Fruit fly (Drosophila melanogaster) whole organism, embryonic: ENCODE measurements around the gene CG7069.

ENCODE experiments used
- Atf-2 ChIP-seq: fragments of 200-800 bp; sonication (Bioruptor generic); optimal IDR thresholded peaks from 2 replicates; lab custom pipeline; 2016; ENCODE audit warnings: missing biosample characterization, missing genetic modification characterization
- BEAF-32 ChIP-seq: fragments of 200-800 bp; sonication (Bioruptor generic); optimal IDR thresholded peaks from 3 replicates; lab custom pipeline; 2017; ENCODE audit warnings: missing biosample characterization, missing genetic modification characterization, mild to moderate bottlenecking, moderate library complexity, missing genetic modification reagents
- Bdp1 ChIP-seq: fragments of 200-800 bp; sonication (Bioruptor generic); optimal IDR thresholded peaks from 3 replicates; lab custom pipeline; 2016; ENCODE audit warnings: missing biosample characterization, missing genetic modification characterization
- CG10543 ChIP-seq: fragments of 200-800 bp; sonication (Bioruptor generic); optimal IDR thresholded peaks from 3 replicates; lab custom pipeline; 2017; ENCODE audit warnings: missing biosample characterization, mild to moderate bottlenecking, missing genetic modification characterization, moderate library complexity
- CG12071 ChIP-seq: fragments of 200-800 bp; sonication (Bioruptor generic); optimal IDR thresholded peaks from 3 replicates; lab custom pipeline; 2018; ENCODE audit warnings: missing biosample characterization, mild to moderate bottlenecking, missing genetic modification characterization
- CG13775 ChIP-seq: fragments of 200-800 bp; sonication (Bioruptor generic); optimal IDR thresholded peaks from 3 replicates; lab custom pipeline; 2017; ENCODE audit warnings: missing biosample characterization, mild to moderate bottlenecking, missing genetic modification characterization
- CG14050 ChIP-seq: fragments of 200-800 bp; sonication (Bioruptor generic); IDR thresholded peaks from 3 replicates; pipeline ENCODE4 v1.3.6; 2022; ENCODE audit warnings: missing biosample characterization, missing genetic modification characterization
- CG14710 ChIP-seq: fragments of 200-800 bp; sonication (Bioruptor generic); optimal IDR thresholded peaks from 3 replicates; lab custom pipeline; 2019; ENCODE audit warnings: missing biosample characterization, mild to moderate bottlenecking, missing genetic modification characterization, moderate library complexity
- CG14860 ChIP-seq: fragments of 200-800 bp; sonication (Bioruptor generic); IDR thresholded peaks from 3 replicates; pipeline ENCODE4 v1.3.6; 2022; ENCODE audit warnings: missing biosample characterization, missing genetic modification characterization; ENCODE audit not compliant: partially characterized antibody
- CG14965 ChIP-seq: fragments of 200-800 bp; sonication (Bioruptor generic); optimal IDR thresholded peaks from 2 replicates; lab custom pipeline; 2016; ENCODE audit warnings: missing biosample characterization, missing genetic modification characterization, borderline replicate concordance
- CG1647 ChIP-seq: fragments of 200-800 bp; sonication (Bioruptor generic); optimal IDR thresholded peaks from 3 replicates; lab custom pipeline; 2016; ENCODE audit warnings: missing biosample characterization, missing genetic modification characterization
- CG17912 ChIP-seq: fragments of 200-800 bp; sonication (Bioruptor generic); optimal IDR thresholded peaks from 2 replicates; lab custom pipeline; 2018; ENCODE audit warnings: missing biosample characterization, mild to moderate bottlenecking, missing genetic modification characterization
- CG1832 ChIP-seq: fragments of 200-800 bp; sonication (Bioruptor generic); optimal IDR thresholded peaks from 2 replicates; lab custom pipeline; 2017; ENCODE audit warnings: missing biosample characterization, mild to moderate bottlenecking, missing genetic modification characterization, inconsistent platforms
- CG31441 ChIP-seq: fragments of 200-800 bp; sonication (Bioruptor generic); IDR thresholded peaks from 2 replicates; pipeline ENCODE4 v1.3.6; 2022; ENCODE audit warnings: missing biosample characterization, missing genetic modification characterization
- CG34376 ChIP-seq: fragments of 200-800 bp; sonication (Bioruptor generic); optimal IDR thresholded peaks from 2 replicates; lab custom pipeline; 2018; ENCODE audit warnings: missing biosample characterization, mild to moderate bottlenecking, missing genetic modification characterization
- CG8478 ChIP-seq: fragments of >200 bp; optimal IDR thresholded peaks from 2 replicates; lab custom pipeline; 2018
- CTCF ChIP-seq: fragments of 200-800 bp; sonication (Bioruptor generic); optimal IDR thresholded peaks from 2 replicates; lab custom pipeline; 2017; ENCODE audit warnings: missing biosample characterization, mild to moderate bottlenecking, missing genetic modification characterization, moderate library complexity
- CoRest ChIP-seq: fragments of 200-800 bp; sonication (Bioruptor generic); optimal IDR thresholded peaks from 3 replicates; lab custom pipeline; 2018; ENCODE audit warnings: missing biosample characterization, mild to moderate bottlenecking, missing genetic modification characterization, moderate library complexity
- Dll ChIP-seq: fragments of 200-800 bp; sonication (Bioruptor generic); IDR thresholded peaks from 4 replicates; pipeline ENCODE4 v1.3.6; 2022; ENCODE audit warnings: missing biosample characterization, missing genetic modification characterization; ENCODE audit not compliant: partially characterized antibody
- Doc3 ChIP-seq: fragments of 200-800 bp; sonication (Bioruptor generic); IDR thresholded peaks from 3 replicates; pipeline ENCODE4 v1.3.6; 2022; ENCODE audit warnings: missing biosample characterization, missing genetic modification characterization; ENCODE audit not compliant: partially characterized antibody
- ERR ChIP-seq: fragments of 200-800 bp; sonication (Bioruptor generic); optimal IDR thresholded peaks from 2 replicates; lab custom pipeline; 2016; ENCODE audit warnings: missing biosample characterization, missing genetic modification characterization
- HLH4C ChIP-seq: fragments of 200-800 bp; sonication (Bioruptor generic); IDR thresholded peaks from 3 replicates; pipeline ENCODE4 v1.3.6; 2022; ENCODE audit warnings: missing biosample characterization, missing genetic modification characterization; ENCODE audit not compliant: partially characterized antibody
- Med ChIP-seq: fragments of 200-800 bp; sonication (Bioruptor generic); peaks from one replicate; lab custom pipeline; 2016; ENCODE audit warnings: missing biosample characterization, missing genetic modification characterization, mild to moderate bottlenecking, inconsistent platforms, moderate library complexity
- Nf-YC ChIP-seq: fragments of 200-800 bp; optimal IDR thresholded peaks from 3 replicates; lab custom pipeline; 2019; ENCODE audit warnings: missing biosample characterization, mild to moderate bottlenecking, missing genetic modification characterization, moderate library complexity
- Pdp1 ChIP-seq, 2 experiments: fragments of 200-800 bp; sonication (Bioruptor generic); optimal IDR thresholded peaks; 3 replicates each; lab custom pipeline; 2016; ENCODE audit warnings: missing biosample characterization in 2 of 2, missing genetic modification characterization in 2 of 2, mild to moderate bottlenecking in 1 of 2, moderate library complexity in 1 of 2
- Ptx1 ChIP-seq: fragments of 200-800 bp; sonication (Bioruptor generic); IDR thresholded peaks from 2 replicates; pipeline ENCODE4 v1.3.6; 2022; ENCODE audit warnings: missing biosample characterization, missing genetic modification characterization
- Scr ChIP-seq: fragments of 200-800 bp; sonication (Bioruptor generic); IDR thresholded peaks from 2 replicates; pipeline ENCODE4 v1.3.6; 2022; ENCODE audit warnings: missing biosample characterization, missing genetic modification characterization; ENCODE audit not compliant: partially characterized antibody
- Sry-β ChIP-seq: fragments of 200-800 bp; sonication (Bioruptor generic); optimal IDR thresholded peaks from 2 replicates; lab custom pipeline; 2018; ENCODE audit warnings: missing biosample characterization, mild to moderate bottlenecking, missing genetic modification characterization, moderate library complexity
- Trl ChIP-seq, 3 experiments: fragments of >200 bp in 2 of 3; fragments of 200-800 bp in 1 of 3; sonication (Bioruptor generic) in 1 of 3; optimal IDR thresholded peaks; 2 replicates in 1 of 3; 3 replicates in 2 of 3; lab custom pipeline; 2016 to 2017; ENCODE audit warnings: missing biosample characterization in 1 of 3, missing genetic modification characterization in 1 of 3
- ase ChIP-seq: fragments of 200-800 bp; sonication (Bioruptor generic); IDR thresholded peaks from 3 replicates; pipeline ENCODE4 v1.3.6; 2022; ENCODE audit warnings: missing biosample characterization, missing genetic modification characterization
- ato ChIP-seq: fragments of 200-800 bp; sonication (Bioruptor generic); IDR thresholded peaks from 2 replicates; pipeline ENCODE4 v1.3.6; 2022; ENCODE audit warnings: missing biosample characterization, missing genetic modification characterization; ENCODE audit not compliant: partially characterized antibody
- cg ChIP-seq: fragments of 200-800 bp; sonication (Bioruptor generic); optimal IDR thresholded peaks from 3 replicates; lab custom pipeline; 2019; ENCODE audit warnings: missing biosample characterization, mild to moderate bottlenecking, missing genetic modification characterization, moderate library complexity
- ewg ChIP-seq: fragments of 200-800 bp; sonication (Bioruptor generic); optimal IDR thresholded peaks from 3 replicates; lab custom pipeline; 2017; ENCODE audit warnings: mild to moderate bottlenecking, missing biosample characterization, missing genetic modification reagents, missing genetic modification characterization
- ftz-f1 ChIP-seq: fragments of 200-800 bp; sonication (Bioruptor generic); optimal IDR thresholded peaks from 2 replicates; lab custom pipeline; 2016; ENCODE audit warnings: missing biosample characterization, missing genetic modification characterization
- hb ChIP-seq: fragments of 200-800 bp; sonication (Bioruptor generic); IDR thresholded peaks from 3 replicates; pipeline ENCODE4 v1.3.6; 2022; ENCODE audit warnings: missing biosample characterization, missing genetic modification characterization; ENCODE audit not compliant: partially characterized antibody
- her ChIP-seq: fragments of 200-800 bp; sonication (Bioruptor generic); optimal IDR thresholded peaks from 2 replicates; lab custom pipeline; 2016; ENCODE audit warnings: missing biosample characterization, missing genetic modification characterization
- kay ChIP-seq: fragments of 200-800 bp; sonication (Bioruptor generic); optimal IDR thresholded peaks from 2 replicates; lab custom pipeline; 2016; ENCODE audit warnings: missing biosample characterization, missing genetic modification characterization
- lola ChIP-seq, 3 experiments: fragments of >200 bp in 2 of 3; fragments of 200-800 bp in 1 of 3; sonication (Bioruptor generic) in 1 of 3; optimal IDR thresholded peaks; 2 replicates each; lab custom pipeline; 2017 to 2019; ENCODE audit warnings: missing biosample characterization in 3 of 3, missing genetic modification characterization in 3 of 3, mild to moderate bottlenecking in 1 of 3, moderate library complexity in 1 of 3
- mld ChIP-seq: fragments of 200-800 bp; sonication (Bioruptor generic); IDR thresholded peaks from 3 replicates; pipeline ENCODE4 v1.3.6; 2022; ENCODE audit warnings: missing biosample characterization, missing genetic modification characterization; ENCODE audit not compliant: partially characterized antibody
- nom ChIP-seq: fragments of 200-800 bp; sonication (Bioruptor generic); optimal IDR thresholded peaks from 2 replicates; lab custom pipeline; 2017; ENCODE audit warnings: missing biosample characterization, missing genetic modification characterization, mild to moderate bottlenecking, moderate library complexity, missing genetic modification reagents
- sd ChIP-seq: fragments of 200-800 bp; sonication (Bioruptor generic); optimal IDR thresholded peaks from 3 replicates; lab custom pipeline; 2018; ENCODE audit warnings: missing biosample characterization, mild to moderate bottlenecking, missing genetic modification characterization, moderate library complexity
- sim ChIP-seq: fragments of 200-800 bp; sonication (Bioruptor generic); IDR thresholded peaks from 2 replicates; pipeline ENCODE4 v1.3.6; 2022; ENCODE audit warnings: missing biosample characterization, missing genetic modification characterization
- sna ChIP-seq: fragments of 200-800 bp; sonication (Bioruptor generic); IDR thresholded peaks from 2 replicates; pipeline ENCODE4 v1.3.6; 2022; ENCODE audit warnings: missing biosample characterization, missing genetic modification characterization; ENCODE audit not compliant: partially characterized antibody
- so ChIP-seq: fragments of 200-800 bp; sonication (Bioruptor generic); IDR thresholded peaks from 3 replicates; pipeline ENCODE4 v1.3.6; 2022; ENCODE audit warnings: missing biosample characterization, missing genetic modification characterization
- sob ChIP-seq: fragments of 200-800 bp; sonication (Bioruptor generic); IDR thresholded peaks from 2 replicates; pipeline ENCODE4 v1.3.6; 2022; ENCODE audit warnings: missing biosample characterization, missing genetic modification characterization
- tx ChIP-seq: fragments of 200-800 bp; sonication (Bioruptor generic); optimal IDR thresholded peaks from 2 replicates; lab custom pipeline; 2016; ENCODE audit warnings: missing biosample characterization, missing genetic modification characterization
- vnd ChIP-seq: fragments of 200-800 bp; sonication (Bioruptor generic); IDR thresholded peaks from 3 replicates; pipeline ENCODE4 v1.3.6; 2022; ENCODE audit warnings: missing biosample characterization, missing genetic modification characterization; ENCODE audit not compliant: partially characterized antibody

The CG7069 gene

dm6 chr3R:22368077-22368776 is 4.4 kb upstream of the CG7069 start (continued):
- TF ChIP-seq HLH4C (GFP tag; lab: Robert Waterston, UW) (peak; percentile 37; the same call in 2 of the 3 replicates), Pdp1 (GFP tag; optimal IDR thresholded peaks at IDR 0.05; lab: Kevin White, UChicago) (peak in 1 of 2 experiments; percentile 96), CTCF (GFP tag; lab: Kevin White, UChicago) (no peak), lola (GFP tag; optimal IDR thresholded peaks at IDR 0.05; lab: Kevin White, UChicago) (peak in 1 of 3 experiments; percentile 27), CG31441 (GFP tag; lab: Robert Waterston, UW) (peak; percentile 35), tx (no peak), vnd (GFP tag; lab: Robert Waterston, UW) (peak; percentile 60), Ptx1 (GFP tag; lab: Robert Waterston, UW) (peak; percentile 5; the same call in 1 of the 2 replicates), CG17912 (GFP tag; lab: Kevin White, UChicago) (peak; percentile 6), Trl (optimal IDR thresholded peaks at IDR 0.05; lab: Kevin White, UChicago) (peak in 1 of 2 experiments; percentile 7), Trl (GFP tag; optimal IDR thresholded peaks at IDR 0.05; lab: Kevin White, UChicago) (no peak), CG12071 (GFP tag; lab: Kevin White, UChicago) (peak; percentile 8), CG1647 (GFP tag; lab: Kevin White, UChicago) (no peak), hb (peak; percentile 66; the same call in 1 of the 3 replicates), Doc3 (GFP tag; lab: Robert Waterston, UW) (peak; percentile 40; the same call in 1 of the 3 replicates), CG14965 (GFP tag; lab: Kevin White, UChicago) (no peak), so (GFP tag; lab: Robert Waterston, UW) (peak; percentile 32; the same call in 1 of the 3 replicates), nom (peak; percentile 16), ERR (peak; percentile 93), sob (GFP tag; lab: Robert Waterston, UW) (0 out of 2 replicates have a peak, but pooled peaks have one; percentile 27), mld (GFP tag; lab: Robert Waterston, UW) (0 out of 3 replicates have a peak, but pooled peaks have one; percentile 11), BEAF-32 (GFP tag; lab: Kevin White, UChicago) (peak; percentile 25), Nf-YC (tag; lab: Kevin White, UChicago) (peak; percentile 9), Sry-β (GFP tag; lab: Kevin White, UChicago) (no peak), CG14710 (peak; percentile 25), ewg (GFP tag; lab: Kevin White, UChicago) (peak; percentile 92), CG8478 (lab: Kevin White, UChicago) (peak; percentile 82), CG34376 (GFP tag; lab: Kevin White, UChicago) (peak; percentile 54), CG14050 (GFP tag; lab: Robert Waterston, UW) (no peak), CG1832 (GFP tag; lab: Kevin White, UChicago) (peak; percentile 74), cg (peak; percentile 11), Scr (GFP tag; lab: Robert Waterston, UW) (peak; percentile 67), her (peak; percentile 17), Atf-2 (GFP tag; lab: Kevin White, UChicago) (no peak), CoRest (tag; lab: Kevin White, UChicago) (no peak), sna (GFP tag; lab: Robert Waterston, UW) (peak; percentile 72), Dll (GFP tag; lab: Robert Waterston, UW) (peak; percentile 75), ftz-f1 (GFP tag; lab: Kevin White, UChicago) (peak; percentile 99), ase (peak; percentile 42; the same call in 1 of the 3 replicates), ato (GFP tag; lab: Robert Waterston, UW) (0 out of 2 replicates have a peak, but pooled peaks have one; percentile 39), CG13775 (no peak), Med (peak; percentile 65), CG14860 (0 out of 3 replicates have a peak, but pooled peaks have one; percentile 29), sim (no peak), kay (GFP tag; lab: Kevin White, UChicago) (no peak), CG10543 (no peak), sd (tag; lab: Kevin White, UChicago) (peak; percentile 83), Bdp1 (GFP tag; lab: Kevin White, UChicago) (no peak)
